Worm (Caenorhabditis elegans) whole organism, L4/young adult: Measurements from ENCODE around the gene F02A9.1.

Experiments
- W03F9.2 ChIP-seq: fragments of 150-350 bp; optimal IDR thresholded peaks from 2 replicates; lab custom pipeline; 2014; ENCODE audit warnings: missing biosample characterization, missing genetic modification characterization
- him-1 ChIP-seq: sonication (generic microtip); optimal IDR thresholded peaks from 2 replicates; lab custom pipeline; 2016; ENCODE audit warnings: missing genotype, missing genetic modification reagents, missing genetic modification characterization, missing compliant biosample characterization

- TF ChIP-seq W03F9.2 (tag; lab: Kevin White, UChicago), result no peak
- TF ChIP-seq him-1, result no peak
Measured at ce11 chrIII:9045838-9046237, 31.8 kb downstream of the F02A9.1 start, which contains the start of gene R107.2.
